Fruit fly (Drosophila melanogaster) whole organism, embryonic: Measurements from ENCODE around the gene CG3604.

Experiments used
- ATbp ChIP-seq: fragments of 200-800 bp; sonication (Bioruptor generic); optimal IDR thresholded peaks from 2 replicates; lab custom pipeline; 2017; ENCODE audit warnings: missing biosample characterization, mild to moderate bottlenecking, missing genetic modification characterization, missing genetic modification reagents
- Blimp-1 ChIP-seq: fragments of 200-800 bp; sonication (Bioruptor generic); optimal IDR thresholded peaks from 3 replicates; lab custom pipeline; 2018; ENCODE audit warnings: missing biosample characterization, missing genetic modification characterization, mild to moderate bottlenecking, moderate library complexity, missing genetic modification reagents
- CG12219 ChIP-seq: fragments of 200-800 bp; sonication (Bioruptor generic); optimal IDR thresholded peaks from 3 replicates; lab custom pipeline; 2018; ENCODE audit warnings: missing biosample characterization, mild to moderate bottlenecking, missing genetic modification characterization
- CG12659 ChIP-seq: fragments of 200-800 bp; sonication (Bioruptor generic); optimal IDR thresholded peaks from 3 replicates; lab custom pipeline; 2017; ENCODE audit warnings: mild to moderate bottlenecking, missing biosample characterization, missing genetic modification reagents, missing genetic modification characterization
- CG12769 ChIP-seq: fragments of 200-800 bp; sonication (Bioruptor generic); optimal IDR thresholded peaks from 2 replicates; lab custom pipeline; 2019; ENCODE audit warnings: missing biosample characterization, mild to moderate bottlenecking, missing genetic modification characterization, moderate library complexity
- CG12942 ChIP-seq: fragments of 200-800 bp; sonication (Bioruptor generic); optimal IDR thresholded peaks from 3 replicates; lab custom pipeline; 2016; ENCODE audit warnings: missing biosample characterization, missing genetic modification characterization
- CG1602 ChIP-seq: fragments of 200-800 bp; sonication (Bioruptor generic); optimal IDR thresholded peaks from 3 replicates; lab custom pipeline; 2016; ENCODE audit warnings: missing biosample characterization, missing genetic modification characterization
- CG1792 ChIP-seq: fragments of 200-800 bp; sonication (Bioruptor generic); optimal IDR thresholded peaks from 2 replicates; lab custom pipeline; 2016; ENCODE audit warnings: missing biosample characterization, missing genetic modification characterization
- CG18262 ChIP-seq: fragments of 200-800 bp; optimal IDR thresholded peaks from 3 replicates; lab custom pipeline; 2019; ENCODE audit warnings: missing biosample characterization, mild to moderate bottlenecking, missing genetic modification characterization, moderate library complexity
- CG2202 ChIP-seq: fragments of 200-800 bp; sonication (Bioruptor generic); optimal IDR thresholded peaks from 2 replicates; lab custom pipeline; 2018; ENCODE audit warnings: missing biosample characterization, mild to moderate bottlenecking, missing genetic modification characterization
- CG30020 ChIP-seq: fragments of 200-800 bp; optimal IDR thresholded peaks from 2 replicates; lab custom pipeline; 2019; ENCODE audit warnings: missing biosample characterization, mild to moderate bottlenecking, missing genetic modification characterization, moderate library complexity
- CG4282 ChIP-seq: fragments of 200-800 bp; sonication (Bioruptor generic); optimal IDR thresholded peaks from 2 replicates; lab custom pipeline; 2016; ENCODE audit warnings: missing biosample characterization, missing genetic modification characterization
- CG43689 ChIP-seq: fragments of 200-800 bp; sonication (Bioruptor generic); IDR thresholded peaks from 2 replicates; pipeline ENCODE4 v1.3.6; 2022; ENCODE audit warnings: missing biosample characterization, missing genetic modification characterization
- CG4404 ChIP-seq: fragments of 200-800 bp; sonication (Bioruptor generic); IDR thresholded peaks from 2 replicates; pipeline ENCODE4 v1.3.6; 2022; ENCODE audit warnings: missing biosample characterization, missing genetic modification characterization
- CG6791 ChIP-seq: fragments of 200-800 bp; sonication (Bioruptor generic); IDR thresholded peaks from 3 replicates; pipeline ENCODE4 v1.3.6; 2022; ENCODE audit warnings: missing biosample characterization, missing genetic modification characterization; ENCODE audit not compliant: partially characterized antibody
- CG8089 ChIP-seq: fragments of 200-800 bp; sonication (Bioruptor generic); optimal IDR thresholded peaks from 3 replicates; lab custom pipeline; 2016; ENCODE audit warnings: missing biosample characterization, missing genetic modification characterization
- D ChIP-seq, 2 experiments: fragments of 200-800 bp in 1 of 2; fragments of >200 bp in 1 of 2; sonication (Bioruptor generic) in 1 of 2; optimal IDR thresholded peaks; 2 replicates in 1 of 2; 3 replicates in 1 of 2; lab custom pipeline; 2017; ENCODE audit warnings: mild to moderate bottlenecking in 1 of 2, missing biosample characterization in 1 of 2, missing genetic modification characterization in 1 of 2, missing genetic modification reagents in 1 of 2
- D19B ChIP-seq: fragments of 200-800 bp; sonication (Bioruptor generic); optimal IDR thresholded peaks from 2 replicates; lab custom pipeline; 2017; ENCODE audit warnings: missing biosample characterization, mild to moderate bottlenecking, missing genetic modification characterization
- E2f2 ChIP-seq: fragments of 200-800 bp; sonication (Bioruptor generic); IDR thresholded peaks from 2 replicates; pipeline ENCODE4 v1.3.6; 2022; ENCODE audit warnings: missing biosample characterization, missing genetic modification characterization
- Eip74EF ChIP-seq, 2 experiments: fragments of 200-800 bp in 1 of 2; fragments of >200 bp in 1 of 2; sonication (Bioruptor generic) in 1 of 2; optimal IDR thresholded peaks; 2 replicates each; lab custom pipeline; 2017 to 2019; ENCODE audit warnings: missing biosample characterization in 2 of 2, missing genetic modification characterization in 2 of 2, mild to moderate bottlenecking in 1 of 2, moderate library complexity in 1 of 2
- Ets65A ChIP-seq: fragments of 200-800 bp; sonication (Bioruptor generic); peaks from one replicate; lab custom pipeline; 2016; ENCODE audit warnings: missing biosample characterization, missing genetic modification characterization
- Gsc ChIP-seq: fragments of 200-800 bp; sonication (Bioruptor generic); IDR thresholded peaks from 2 replicates; pipeline ENCODE4 v1.3.6; 2022; ENCODE audit warnings: missing biosample characterization, missing genetic modification characterization
- Hey ChIP-seq: fragments of 200-800 bp; sonication (Bioruptor generic); optimal IDR thresholded peaks from 3 replicates; lab custom pipeline; 2018; ENCODE audit warnings: missing biosample characterization, mild to moderate bottlenecking, missing genetic modification characterization
- Hr39 ChIP-seq: fragments of >200 bp; optimal IDR thresholded peaks from 2 replicates; lab custom pipeline; 2017
- MTF-1 ChIP-seq: fragments of 200-800 bp; sonication (Bioruptor generic); optimal IDR thresholded peaks from 2 replicates; lab custom pipeline; 2018; ENCODE audit warnings: missing biosample characterization, mild to moderate bottlenecking, missing genetic modification characterization, borderline replicate concordance
- NC2α ChIP-seq: fragments of 200-800 bp; sonication (Bioruptor generic); optimal IDR thresholded peaks from 2 replicates; lab custom pipeline; 2016; ENCODE audit warnings: missing biosample characterization, missing genetic modification characterization
- Rx ChIP-seq: fragments of 200-800 bp; sonication (Bioruptor generic); IDR thresholded peaks from 2 replicates; pipeline ENCODE4 v1.3.6; 2022; ENCODE audit warnings: missing biosample characterization, missing genetic modification characterization
- Sox102F ChIP-seq: fragments of 200-800 bp; sonication (Bioruptor generic); optimal IDR thresholded peaks from 2 replicates; lab custom pipeline; 2018; ENCODE audit warnings: missing biosample characterization, mild to moderate bottlenecking, missing genetic modification characterization, moderate library complexity
- amos ChIP-seq: fragments of 200-800 bp; sonication (Bioruptor generic); IDR thresholded peaks from 2 replicates; pipeline ENCODE4 v1.3.6; 2022; ENCODE audit warnings: missing biosample characterization, missing genetic modification characterization; ENCODE audit not compliant: partially characterized antibody
- br ChIP-seq: fragments of >200 bp; optimal IDR thresholded peaks from 2 replicates; lab custom pipeline; 2017
- caup ChIP-seq: fragments of 200-800 bp; sonication (Bioruptor generic); optimal IDR thresholded peaks from 3 replicates; lab custom pipeline; 2017; ENCODE audit warnings: missing biosample characterization, mild to moderate bottlenecking, missing genetic modification characterization, moderate library complexity; ENCODE audit not compliant: severe bottlenecking
- danr ChIP-seq: fragments of 200-800 bp; sonication (Bioruptor generic); IDR thresholded peaks from 2 replicates; pipeline ENCODE4 v1.3.6; 2022; ENCODE audit warnings: missing biosample characterization, missing genetic modification characterization
- dmrt99B ChIP-seq: fragments of 200-800 bp; sonication (Bioruptor generic); optimal IDR thresholded peaks from 2 replicates; lab custom pipeline; 2018; ENCODE audit warnings: missing biosample characterization, mild to moderate bottlenecking, missing genetic modification characterization, moderate library complexity
- ems ChIP-seq: fragments of 200-800 bp; sonication (Bioruptor generic); optimal IDR thresholded peaks from 3 replicates; lab custom pipeline; 2016; ENCODE audit warnings: missing biosample characterization, missing genetic modification characterization
- eve ChIP-seq, 2 experiments: fragments of >200 bp; optimal IDR thresholded peaks; 2 replicates each; lab custom pipeline; 2017; ENCODE audit warnings: missing biosample characterization in 2 of 2, missing genetic modification characterization in 2 of 2
- ftz-f1 ChIP-seq: fragments of 200-800 bp; sonication (Bioruptor generic); optimal IDR thresholded peaks from 2 replicates; lab custom pipeline; 2016; ENCODE audit warnings: missing biosample characterization, missing genetic modification characterization
- gce ChIP-seq: fragments of 200-800 bp; sonication (Bioruptor generic); IDR thresholded peaks from 3 replicates; pipeline ENCODE4 v1.3.6; 2022; ENCODE audit warnings: missing biosample characterization, missing genetic modification characterization
- hth ChIP-seq: fragments of >200 bp; optimal IDR thresholded peaks from 2 replicates; lab custom pipeline; 2017; ENCODE audit warnings: inconsistent platforms
- lov ChIP-seq, 2 experiments: fragments of 200-800 bp in 1 of 2; fragments of >200 bp in 1 of 2; sonication (Bioruptor generic) in 1 of 2; IDR thresholded peaks in 1 of 2; optimal IDR thresholded peaks in 1 of 2; 2 replicates in 1 of 2; 3 replicates in 1 of 2; pipeline versions ENCODE4 v1.3.6 to Lab custom; 2017 to 2022; ENCODE audit warnings: missing biosample characterization in 1 of 2, missing genetic modification characterization in 1 of 2
- nom ChIP-seq: fragments of 200-800 bp; sonication (Bioruptor generic); optimal IDR thresholded peaks from 2 replicates; lab custom pipeline; 2017; ENCODE audit warnings: missing biosample characterization, missing genetic modification characterization, mild to moderate bottlenecking, moderate library complexity, missing genetic modification reagents
- otp ChIP-seq: fragments of 200-800 bp; sonication (Bioruptor generic); IDR thresholded peaks from 3 replicates; pipeline ENCODE4, ENCODE4 v1.3.6; 2022; ENCODE audit warnings: missing biosample characterization, missing genetic modification characterization
- peb ChIP-seq: fragments of 200-800 bp; sonication (Bioruptor generic); IDR thresholded peaks from 2 replicates; pipeline ENCODE4 v1.3.6; 2022; ENCODE audit warnings: missing biosample characterization, missing genetic modification characterization
- phol ChIP-seq: fragments of 200-800 bp; sonication (Bioruptor generic); optimal IDR thresholded peaks from 3 replicates; lab custom pipeline; 2018; ENCODE audit warnings: missing biosample characterization, mild to moderate bottlenecking, missing genetic modification characterization, moderate library complexity
- psq ChIP-seq: fragments of 200-800 bp; sonication (Bioruptor generic); optimal IDR thresholded peaks from 2 replicates; lab custom pipeline; 2017; ENCODE audit warnings: missing biosample characterization, missing genetic modification characterization
- ranshi ChIP-seq: fragments of 200-800 bp; sonication (Bioruptor generic); IDR thresholded peaks from 2 replicates; pipeline ENCODE4 v1.3.6; 2022; ENCODE audit warnings: missing biosample characterization, missing genetic modification characterization
- seq ChIP-seq: fragments of 200-800 bp; sonication (Bioruptor generic); IDR thresholded peaks from 2 replicates; pipeline ENCODE4 v1.3.6; 2022; ENCODE audit warnings: missing biosample characterization, missing genetic modification characterization
- shn ChIP-seq: fragments of 200-800 bp; sonication (Bioruptor generic); optimal IDR thresholded peaks from 3 replicates; lab custom pipeline; 2016; ENCODE audit warnings: missing biosample characterization, missing genetic modification characterization
- so ChIP-seq: fragments of 200-800 bp; sonication (Bioruptor generic); IDR thresholded peaks from 3 replicates; pipeline ENCODE4 v1.3.6; 2022; ENCODE audit warnings: missing biosample characterization, missing genetic modification characterization
- toy ChIP-seq: fragments of 200-800 bp; sonication (Bioruptor generic); IDR thresholded peaks from 2 replicates; pipeline ENCODE4 v1.3.6; 2022; ENCODE audit warnings: missing biosample characterization, missing genetic modification characterization
- vfl ChIP-seq: fragments of 200-800 bp; sonication (Bioruptor generic); optimal IDR thresholded peaks from 2 replicates; lab custom pipeline; 2016; ENCODE audit warnings: missing biosample characterization, missing genetic modification characterization
- vvl ChIP-seq: fragments of 200-800 bp; sonication (Bioruptor generic); IDR thresholded peaks from 2 replicates; pipeline ENCODE4 v1.3.6; 2022; ENCODE audit warnings: missing biosample characterization, missing genetic modification characterization

The CG3604 gene

dm6 chr2L:3675770-3676169 is 21.9 kb downstream of the CG3604 start (continued):
- TF ChIP-seq Gsc (no peak), CG43689 (GFP tag; lab: Robert Waterston, UW) (no peak), NC2α (peak; percentile 16), shn (GFP tag; lab: Kevin White, UChicago) (no peak), ems (no peak), toy (GFP tag; lab: Robert Waterston, UW) (no peak), caup (no peak), CG8089 (GFP tag; lab: Kevin White, UChicago) (no peak), seq (GFP tag; lab: Robert Waterston, UW) (no peak), br (lab: Kevin White, UChicago) (no peak), peb (GFP tag; lab: Robert Waterston, UW) (no peak), CG12659 (GFP tag; lab: Kevin White, UChicago) (no peak), Rx (GFP tag; lab: Robert Waterston, UW) (peak; percentile 42; the same call in 1 of the 2 replicates), vfl (GFP tag; lab: Kevin White, UChicago) (no peak), CG6791 (GFP tag; lab: Robert Waterston, UW) (no peak), hth (lab: Kevin White, UChicago) (no peak), otp (GFP tag; lab: Robert Waterston, UW) (0 out of 3 replicates have a peak, but pooled peaks have one; percentile 9), dmrt99B (peak; percentile 57), Hey (tag; lab: Kevin White, UChicago) (no peak), gce (GFP tag; lab: Robert Waterston, UW) (no peak), CG12769 (tag; lab: Kevin White, UChicago) (no peak), lov (optimal IDR thresholded peaks at IDR 0.05; lab: Kevin White, UChicago) (no peak), lov (GFP tag; IDR thresholded peaks at IDR 0.05; lab: Robert Waterston, UW) (no peak), CG4282 (GFP tag; lab: Kevin White, UChicago) (no peak), amos (no peak), CG4404 (GFP tag; lab: Robert Waterston, UW) (peak; percentile 41; the same call in 1 of the 2 replicates), eve (GFP tag; optimal IDR thresholded peaks at IDR 0.05; lab: Kevin White, UChicago) (peak in 1 of 2 experiments; percentile 18), Ets65A (GFP tag; lab: Kevin White, UChicago) (peak; percentile 77), CG1602 (GFP tag; lab: Kevin White, UChicago) (no peak), Blimp-1 (GFP tag; lab: Kevin White, UChicago) (no peak), CG12219 (peak; percentile 26), E2f2 (GFP tag; lab: Robert Waterston, UW) (0 out of 2 replicates have a peak, but pooled peaks have one; percentile 7), ATbp (GFP tag; lab: Kevin White, UChicago) (peak; percentile 17), ftz-f1 (GFP tag; lab: Kevin White, UChicago) (no peak), nom (GFP tag; lab: Kevin White, UChicago) (no peak), Hr39 (lab: Kevin White, UChicago) (no peak), psq (no peak), ranshi (no peak), CG12942 (no peak), phol (peak; percentile 58), CG18262 (peak; percentile 53), CG1792 (GFP tag; lab: Kevin White, UChicago) (no peak), CG2202 (tag; lab: Kevin White, UChicago) (no peak), D (optimal IDR thresholded peaks at IDR 0.05; lab: Kevin White, UChicago) (no peak), D (GFP tag; optimal IDR thresholded peaks at IDR 0.05; lab: Kevin White, UChicago) (peak; percentile 40), CG30020 (tag; lab: Kevin White, UChicago) (no peak), D19B (GFP tag; lab: Kevin White, UChicago) (no peak), Sox102F (GFP tag; lab: Kevin White, UChicago) (peak; percentile 25), MTF-1 (GFP tag; lab: Kevin White, UChicago) (no peak), Eip74EF (GFP tag; optimal IDR thresholded peaks at IDR 0.05; lab: Kevin White, UChicago) (no peak), vvl (GFP tag; lab: Robert Waterston, UW) (0 out of 2 replicates have a peak, but pooled peaks have one; percentile 19), danr (GFP tag; lab: Robert Waterston, UW) (no peak), so (GFP tag; lab: Robert Waterston, UW) (no peak)
